Worm (Caenorhabditis elegans): ENCODE data around the gene fbxb-29.

DNA sequence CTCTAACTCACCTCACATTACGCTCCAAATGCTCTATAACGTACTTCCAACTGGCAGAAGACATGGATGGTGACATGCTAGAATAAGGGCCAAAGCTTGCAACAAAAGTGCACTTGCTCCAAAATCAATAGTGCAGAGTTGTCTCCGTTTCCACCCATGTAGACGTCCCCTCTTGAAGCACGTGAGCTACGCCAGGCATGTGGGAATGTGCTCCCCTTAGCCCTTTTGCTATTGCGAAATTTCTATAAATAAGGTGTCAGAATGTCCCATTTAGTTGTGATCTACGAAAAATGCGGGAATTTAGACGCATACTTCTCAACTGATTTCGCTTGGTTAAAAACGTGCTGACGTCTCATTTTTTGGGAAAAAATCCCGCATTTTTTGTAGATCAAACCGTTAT lies 49.0 kb downstream of the fbxb-29 start:
- TF ChIP-seq tab-1 (GFP tag; IDR thresholded peaks at IDR 0.05), result no peak
- TF ChIP-seq flt-1 (GFP tag; IDR thresholded peaks at IDR 0.05), result no peak
- no peak for TF ChIP-seq klf-2 (GFP tag; conservative IDR thresholded peaks at IDR 0.05)
- no peak for TF ChIP-seq med-1 (GFP tag; optimal IDR thresholded peaks at IDR 0.05; ENCODE audit: insufficient read depth)
- no peak for TF ChIP-seq ztf-23 (GFP tag; IDR thresholded peaks at IDR 0.05)
- TF ChIP-seq ref-1 (GFP tag; conservative IDR thresholded peaks at IDR 0.05), result no peak
- TF ChIP-seq cog-1 (tag; optimal IDR thresholded peaks at IDR 0.05), result no peak
